Worm (Caenorhabditis elegans) whole organism, late embryonic: ENCODE results near the gene F44E5.15.

Experiments
- C08G9.2 ChIP-seq: sonication (generic microtip); optimal IDR thresholded peaks from 2 replicates; lab custom pipeline; 2016; ENCODE audit warnings: mild to moderate bottlenecking, missing genetic modification characterization, moderate library complexity, missing compliant biosample characterization
- K09A11.1 ChIP-seq: sonication (generic microtip); optimal IDR thresholded peaks from 2 replicates; lab custom pipeline; 2017; ENCODE audit warnings: antibody characterized with exemption, mild to moderate bottlenecking, missing genetic modification characterization, missing compliant biosample characterization; ENCODE audit not compliant: insufficient read depth
- Y22D7AL.16 ChIP-seq: sonication (generic microtip); optimal IDR thresholded peaks from 2 replicates; lab custom pipeline; 2016; ENCODE audit warnings: missing genetic modification characterization, missing compliant biosample characterization
- ama-1 ChIP-seq: fragments of 150-350 bp; optimal IDR thresholded peaks from 2 replicates; lab custom pipeline; 2014
- ceh-19 ChIP-seq: fragments of 200-800 bp; sonication (Bioruptor generic); optimal IDR thresholded peaks from 2 replicates; lab custom pipeline; 2018; ENCODE audit warnings: mild to moderate bottlenecking, missing genetic modification characterization, missing compliant biosample characterization
- ceh-2 ChIP-seq: sonication (generic microtip); optimal IDR thresholded peaks from 2 replicates; lab custom pipeline; 2016; ENCODE audit warnings: missing genotype, missing genetic modification characterization, missing compliant biosample characterization
- ceh-24 ChIP-seq: sonication (generic microtip); optimal IDR thresholded peaks from 2 replicates; lab custom pipeline; 2016; ENCODE audit warnings: mild to moderate bottlenecking, missing genetic modification characterization, missing compliant biosample characterization
- ceh-30 ChIP-seq: fragments of 150-350 bp; optimal IDR thresholded peaks from 2 replicates; lab custom pipeline; 2014; ENCODE audit warnings: missing biosample characterization, missing genetic modification characterization
- ceh-31 ChIP-seq: sonication (generic microtip); optimal IDR thresholded peaks from 2 replicates; lab custom pipeline; 2016; ENCODE audit warnings: missing genetic modification characterization, missing compliant biosample characterization
- ceh-34 ChIP-seq: sonication (generic microtip); optimal IDR thresholded peaks from 2 replicates; lab custom pipeline; 2016; ENCODE audit warnings: mild to moderate bottlenecking, missing genetic modification characterization, missing compliant biosample characterization
- ceh-45 ChIP-seq: fragments of 200-800 bp; sonication (Bioruptor generic); IDR thresholded peaks from 2 replicates; pipeline ENCODE4 v1.3.6; 2022; ENCODE audit warnings: missing genetic modification reagents, missing genetic modification characterization, missing compliant biosample characterization
- ceh-48 ChIP-seq: sonication (generic microtip); optimal IDR thresholded peaks from 2 replicates; lab custom pipeline; 2016; ENCODE audit warnings: missing genetic modification characterization, inconsistent platforms, missing compliant biosample characterization
- che-1 ChIP-seq: sonication (generic microtip); optimal IDR thresholded peaks from 2 replicates; lab custom pipeline; 2016; ENCODE audit warnings: mild to moderate bottlenecking, missing genetic modification characterization, missing compliant biosample characterization
- elt-2 ChIP-seq: sonication (generic microtip); optimal IDR thresholded peaks from 2 replicates; lab custom pipeline; 2016; ENCODE audit warnings: missing genetic modification reagents, missing genetic modification characterization, missing compliant biosample characterization
- elt-4 ChIP-seq: sonication (generic microtip); optimal IDR thresholded peaks from 2 replicates; lab custom pipeline; 2016; ENCODE audit warnings: missing genetic modification characterization, missing compliant biosample characterization
- ets-4 ChIP-seq: sonication (generic microtip); optimal IDR thresholded peaks from 2 replicates; lab custom pipeline; 2016; ENCODE audit warnings: missing genetic modification characterization, missing compliant biosample characterization
- eyg-1 ChIP-seq: sonication (generic microtip); optimal IDR thresholded peaks from 2 replicates; lab custom pipeline; 2016; ENCODE audit warnings: missing genotype, missing genetic modification characterization, missing compliant biosample characterization
- fax-1 ChIP-seq: sonication (generic microtip); optimal IDR thresholded peaks from 2 replicates; lab custom pipeline; 2016; ENCODE audit warnings: missing genotype, missing genetic modification characterization, missing compliant biosample characterization
- gmeb-2 ChIP-seq: sonication (generic microtip); optimal IDR thresholded peaks from 2 replicates; lab custom pipeline; 2016; ENCODE audit warnings: missing genetic modification characterization, inconsistent platforms, missing compliant biosample characterization
- hlh-15 ChIP-seq: sonication (generic microtip); optimal IDR thresholded peaks from 2 replicates; lab custom pipeline; 2016; ENCODE audit warnings: missing genetic modification characterization, missing compliant biosample characterization
- hlh-30 ChIP-seq: sonication (generic microtip); optimal IDR thresholded peaks from 2 replicates; lab custom pipeline; 2017; ENCODE audit warnings: antibody characterized with exemption, missing genetic modification characterization, missing compliant biosample characterization; ENCODE audit not compliant: insufficient read depth
- hlh-6 ChIP-seq: sonication (generic microtip); optimal IDR thresholded peaks from 2 replicates; lab custom pipeline; 2016; ENCODE audit warnings: missing genotype, missing genetic modification characterization, missing compliant biosample characterization
- hlh-8 ChIP-seq: sonication (generic microtip); optimal IDR thresholded peaks from 2 replicates; lab custom pipeline; 2016; ENCODE audit warnings: missing genotype, missing genetic modification characterization, missing compliant biosample characterization
- lim-6 ChIP-seq: sonication (generic microtip); optimal IDR thresholded peaks from 2 replicates; lab custom pipeline; 2016; ENCODE audit warnings: missing genetic modification characterization, missing compliant biosample characterization
- madf-2 ChIP-seq: sonication (generic microtip); optimal IDR thresholded peaks from 2 replicates; lab custom pipeline; 2017; ENCODE audit warnings: missing genetic modification characterization, missing compliant biosample characterization
- mec-3 ChIP-seq: sonication (generic microtip); optimal IDR thresholded peaks from 2 replicates; lab custom pipeline; 2016; ENCODE audit warnings: borderline replicate concordance, missing genetic modification characterization, missing compliant biosample characterization
- npax-4 ChIP-seq: sonication (generic microtip); optimal IDR thresholded peaks from 2 replicates; lab custom pipeline; 2016; ENCODE audit warnings: missing genetic modification characterization, missing compliant biosample characterization
- pat-9 ChIP-seq: fragments of 200-800 bp; sonication (Bioruptor generic); optimal IDR thresholded peaks from 2 replicates; lab custom pipeline; 2018; ENCODE audit warnings: mild to moderate bottlenecking, missing genetic modification characterization, moderate library complexity, missing compliant biosample characterization
- pax-1 ChIP-seq: fragments of 150-350 bp; optimal IDR thresholded peaks from 2 replicates; lab custom pipeline; 2014; ENCODE audit warnings: missing biosample characterization, missing genetic modification characterization
- pha-2 ChIP-seq: sonication (generic microtip); optimal IDR thresholded peaks from 2 replicates; lab custom pipeline; 2017; ENCODE audit warnings: mild to moderate bottlenecking, missing genetic modification characterization, missing compliant biosample characterization
- rnt-1 ChIP-seq: sonication (generic microtip); optimal IDR thresholded peaks from 2 replicates; lab custom pipeline; 2016; ENCODE audit warnings: missing genetic modification characterization, missing compliant biosample characterization
- sdc-2 ChIP-seq: sonication (generic microtip); optimal IDR thresholded peaks from 2 replicates; lab custom pipeline; 2016; ENCODE audit warnings: missing genotype, missing genetic modification characterization, missing compliant biosample characterization
- syd-9 ChIP-seq: sonication (generic microtip); optimal IDR thresholded peaks from 2 replicates; lab custom pipeline; 2016; ENCODE audit warnings: mild to moderate bottlenecking, missing genetic modification characterization, moderate library complexity, missing compliant biosample characterization
- tbx-2 ChIP-seq: sonication (generic microtip); optimal IDR thresholded peaks from 2 replicates; lab custom pipeline; 2016; ENCODE audit warnings: missing genetic modification characterization, missing compliant biosample characterization
- tbx-7 ChIP-seq: sonication (generic microtip); optimal IDR thresholded peaks from 2 replicates; lab custom pipeline; 2016; ENCODE audit warnings: missing genotype, missing genetic modification characterization, missing compliant biosample characterization
- ttx-3 ChIP-seq: sonication (generic microtip); optimal IDR thresholded peaks from 2 replicates; lab custom pipeline; 2016; ENCODE audit warnings: missing genetic modification reagents, missing genetic modification characterization, missing compliant biosample characterization
- unc-3 ChIP-seq, 2 experiments: fragments of 200-800 bp in 1 of 2; sonication (Bioruptor generic) in 1 of 2; sonication (generic microtip) in 1 of 2; conservative IDR thresholded peaks in 1 of 2; optimal IDR thresholded peaks in 1 of 2; 2 replicates each; pipeline versions ENCODE4 v1.3.6 to Lab custom; 2016 to 2022; ENCODE audit warnings: missing compliant biosample characterization in 2 of 2, missing genetic modification characterization in 2 of 2, missing genetic modification reagents in 1 of 2
- unc-42 ChIP-seq: sonication (generic microtip); optimal IDR thresholded peaks from 2 replicates; lab custom pipeline; 2016; ENCODE audit warnings: missing genotype, missing genetic modification characterization, missing compliant biosample characterization
- unc-55 ChIP-seq: sonication (generic microtip); optimal IDR thresholded peaks from 2 replicates; lab custom pipeline; 2017; ENCODE audit warnings: missing biosample characterization, missing genetic modification reagents, missing genetic modification characterization

Gene F44E5.15

ce11 chrII:11731174-11731724 lies 41.2 kb upstream of the F44E5.15 start:
- TF ChIP-seq hlh-30 (tag; lab: Kevin White, UChicago), result no peak
- TF ChIP-seq elt-2 (tag; lab: Kevin White, UChicago), result peak; percentile 62
- TF ChIP-seq ceh-34, result no peak
- no peak for TF ChIP-seq eyg-1

ce11 chrII:11732513-11732912 lies 40.0 kb upstream of the F44E5.15 start, which contains the start of gene F13D12.8:
Gene F13D12.8, minus strand, starts transcription at chrII:11732594.
- TF ChIP-seq K09A11.1 (no peak), hlh-15 (no peak), pat-9 (no peak), ceh-30 (tag; lab: Kevin White, UChicago) (no peak)

ce11 chrII:11733850-11734249 lies 38.6 kb upstream of the F44E5.15 start:
- no peak for TF ChIP-seq tbx-7 (tag; lab: Kevin White, UChicago)
- TF ChIP-seq ama-1 (lab: Kevin White, UChicago), result no peak
- no peak for TF ChIP-seq fax-1 (tag; lab: Kevin White, UChicago)
- TF ChIP-seq gmeb-2 (tag; lab: Kevin White, UChicago), result no peak
- no peak for TF ChIP-seq ceh-2
- no peak for TF ChIP-seq sdc-2
- no peak for TF ChIP-seq rnt-1 (tag; lab: Kevin White, UChicago)
- no peak for TF ChIP-seq che-1 (tag; lab: Kevin White, UChicago)
- no peak for TF ChIP-seq syd-9 (tag; lab: Kevin White, UChicago)

- peak; percentile 68 for TF ChIP-seq unc-55 (GFP tag; lab: Kevin White, UChicago)
- TF ChIP-seq ets-4 (tag; lab: Kevin White, UChicago), result no peak
- TF ChIP-seq ceh-19 (GFP tag; lab: Kevin White, UChicago), result no peak
- TF ChIP-seq hlh-15, result no peak
These were observed 35.1 kb upstream of the F44E5.15 start for ce11 chrII:11737347-11737746.

- TF ChIP-seq elt-4 (tag; lab: Kevin White, UChicago), result no peak
- TF ChIP-seq elt-2 (tag; lab: Kevin White, UChicago), result peak; percentile 74
- TF ChIP-seq ceh-24, result no peak
- no peak for TF ChIP-seq gmeb-2 (tag; lab: Kevin White, UChicago)
- no peak for TF ChIP-seq K09A11.1
These were observed 33.3 kb upstream of the F44E5.15 start, which contains the start of gene ctsa-1.2 for ce11 chrII:11739199-11739598. Gene ctsa-1.2, plus strand, starts transcription at chrII:11739358.

- TF ChIP-seq ets-4 (tag; lab: Kevin White, UChicago), result no peak
- TF ChIP-seq lim-6 (tag; lab: Kevin White, UChicago), result no peak
- TF ChIP-seq ttx-3 (tag; lab: Kevin White, UChicago), result no peak
- TF ChIP-seq K09A11.1, result no peak
- no peak for TF ChIP-seq pax-1 (tag; lab: Kevin White, UChicago)
- TF ChIP-seq hlh-8 (tag; lab: Kevin White, UChicago), result no peak
These were observed 30.1 kb upstream of the F44E5.15 start for ce11 chrII:11742320-11742719.

- TF ChIP-seq gmeb-2 (tag; lab: Kevin White, UChicago) (peak; percentile 26), unc-42 (peak; percentile 83), unc-3 (GFP tag; conservative IDR thresholded peaks at IDR 0.05; lab: Robert Waterston, UW) (no peak), unc-3 (tag; optimal IDR thresholded peaks at IDR 0.05; lab: Kevin White, UChicago) (peak; percentile 56), ceh-19 (GFP tag; lab: Kevin White, UChicago) (peak; percentile 74), ceh-31 (peak; percentile 89), eyg-1 (no peak), ceh-24 (no peak), fax-1 (tag; lab: Kevin White, UChicago) (peak; percentile 18), elt-4 (tag; lab: Kevin White, UChicago) (no peak), C08G9.2 (tag; lab: Kevin White, UChicago) (peak; percentile 66), madf-2 (tag; lab: Kevin White, UChicago) (peak; percentile 24), mec-3 (tag; lab: Kevin White, UChicago) (no peak), pha-2 (no peak), hlh-6 (tag; lab: Kevin White, UChicago) (peak; percentile 68), tbx-2 (tag; lab: Kevin White, UChicago) (peak; percentile 80), K09A11.1 (no peak), ceh-45 (no peak), ceh-48 (peak; percentile 93), npax-4 (tag; lab: Kevin White, UChicago) (no peak), sdc-2 (peak; percentile 70), che-1 (tag; lab: Kevin White, UChicago) (peak; percentile 20), Y22D7AL.16 (tag; lab: Kevin White, UChicago) (no peak)
These were observed 25.6 kb upstream of the F44E5.15 start for ce11 chrII:11746782-11747288.
